Worm (Caenorhabditis elegans): ENCODE results near the gene F13A7.1.

ce11 chrV:16393728-16394127 lies 16.0 kb upstream of the F13A7.1 start, which contains the start of gene srd-63:
- no peak for TF ChIP-seq him-1 (tag; optimal IDR thresholded peaks at IDR 0.05)
- no peak for TF ChIP-seq dao-5 (tag; optimal IDR thresholded peaks at IDR 0.05)
- no peak for TF ChIP-seq W03F9.2 (tag; optimal IDR thresholded peaks at IDR 0.05)

Data from whole organism, L4/young adult.